Worm (Caenorhabditis elegans) whole organism, L2 larva: Measurements from ENCODE around the gene pfd-5.
A peak's percentile ranks its signal among the peaks of the same experiment; 100 is the strongest.

Experiments
- C34F6.9 ChIP-seq: fragments of 150-350 bp; optimal IDR thresholded peaks from 2 replicates; lab custom pipeline; 2014; ENCODE audit warnings: missing biosample characterization, missing genetic modification characterization
- F13H6.1 ChIP-seq: sonication (generic microtip); optimal IDR thresholded peaks from 2 replicates; lab custom pipeline; 2016; ENCODE audit warnings: missing genetic modification characterization, missing compliant biosample characterization
- ZK546.5 ChIP-seq: sonication (generic microtip); optimal IDR thresholded peaks from 2 replicates; lab custom pipeline; 2017; ENCODE audit warnings: missing biosample characterization, missing genetic modification characterization
- alr-1 ChIP-seq: fragments of 150-350 bp; optimal IDR thresholded peaks from 2 replicates; lab custom pipeline; 2014; ENCODE audit warnings: missing biosample characterization, missing genetic modification characterization
- aly-2 ChIP-seq: fragments of 150-350 bp; optimal IDR thresholded peaks from 2 replicates; lab custom pipeline; 2014; ENCODE audit warnings: missing biosample characterization, missing genetic modification characterization
- ama-1 ChIP-seq: fragments of 150-350 bp; optimal IDR thresholded peaks from 2 replicates; lab custom pipeline; 2018; ENCODE audit warnings: inconsistent platforms
- blmp-1 ChIP-seq: sonication (generic microtip); optimal IDR thresholded peaks from 2 replicates; lab custom pipeline; 2017; ENCODE audit warnings: missing genetic modification characterization, mild to moderate bottlenecking, missing compliant biosample characterization, antibody characterized with exemption, moderate library complexity; ENCODE audit not compliant: insufficient read depth
- ceh-16 ChIP-seq: fragments of 150-350 bp; optimal IDR thresholded peaks from 2 replicates; lab custom pipeline; 2014; ENCODE audit warnings: missing biosample characterization, missing genetic modification characterization
- ceh-82 ChIP-seq: fragments of 150-350 bp; optimal IDR thresholded peaks from 2 replicates; lab custom pipeline; 2014; ENCODE audit warnings: missing biosample characterization, missing genetic modification characterization
- crh-2 ChIP-seq: sonication (generic microtip); optimal IDR thresholded peaks from 2 replicates; lab custom pipeline; 2017; ENCODE audit warnings: missing biosample characterization, missing genetic modification characterization
- dmd-4 ChIP-seq: sonication (generic microtip); optimal IDR thresholded peaks from 2 replicates; lab custom pipeline; 2017; ENCODE audit warnings: missing biosample characterization, missing genetic modification characterization
- egl-27 ChIP-seq: sonication (generic microtip); optimal IDR thresholded peaks from 3 replicates; lab custom pipeline; 2017; ENCODE audit warnings: missing biosample characterization, missing genetic modification reagents, missing genetic modification characterization
- elt-1 ChIP-seq: fragments of 150-350 bp; optimal IDR thresholded peaks from 2 replicates; lab custom pipeline; 2014; ENCODE audit warnings: missing biosample characterization, missing genetic modification characterization
- elt-3 ChIP-seq: sonication (generic microtip); optimal IDR thresholded peaks from 2 replicates; lab custom pipeline; 2017; ENCODE audit warnings: missing biosample characterization, missing genetic modification characterization
- fos-1 ChIP-seq: fragments of 150-350 bp; optimal IDR thresholded peaks from 2 replicates; lab custom pipeline; 2014; ENCODE audit warnings: missing biosample characterization, missing genetic modification characterization
- lin-13 ChIP-seq: fragments of 150-350 bp; optimal IDR thresholded peaks from 2 replicates; lab custom pipeline; 2014; ENCODE audit warnings: missing biosample characterization, missing genetic modification reagents, missing genetic modification characterization
- lsy-2 ChIP-seq, 2 experiments: fragments of 150-350 bp in 1 of 2; sonication (generic microtip) in 1 of 2; optimal IDR thresholded peaks; 2 replicates each; lab custom pipeline; 2014 to 2017; ENCODE audit warnings: missing biosample characterization in 2 of 2, missing genetic modification characterization in 2 of 2
- mab-5 ChIP-seq: fragments of 150-350 bp; optimal IDR thresholded peaks from 2 replicates; lab custom pipeline; 2014; ENCODE audit warnings: missing biosample characterization, missing genetic modification characterization
- mbf-1 ChIP-seq: sonication (generic microtip); optimal IDR thresholded peaks from 2 replicates; lab custom pipeline; 2017; ENCODE audit warnings: missing biosample characterization, missing genetic modification characterization
- mdl-1 ChIP-seq, 2 experiments: fragments of 150-350 bp in 1 of 2; sonication (generic microtip) in 1 of 2; optimal IDR thresholded peaks; 2 replicates each; lab custom pipeline; 2017; ENCODE audit warnings: missing biosample characterization in 2 of 2, missing genetic modification characterization in 2 of 2
- nhr-10 ChIP-seq: sonication (generic microtip); optimal IDR thresholded peaks from 2 replicates; lab custom pipeline; 2017; ENCODE audit warnings: missing biosample characterization, missing genetic modification characterization
- nhr-11 ChIP-seq: fragments of 150-350 bp; optimal IDR thresholded peaks from 2 replicates; lab custom pipeline; 2014; ENCODE audit warnings: missing biosample characterization, missing genetic modification characterization
- nhr-12 ChIP-seq: fragments of 150-350 bp; optimal IDR thresholded peaks from 2 replicates; lab custom pipeline; 2014; ENCODE audit warnings: missing biosample characterization, missing genetic modification characterization
- nhr-21 ChIP-seq: fragments of 150-350 bp; optimal IDR thresholded peaks from 2 replicates; lab custom pipeline; 2014; ENCODE audit warnings: missing biosample characterization, missing genetic modification characterization
- nhr-237 ChIP-seq: fragments of 150-350 bp; optimal IDR thresholded peaks from 2 replicates; lab custom pipeline; 2014; ENCODE audit warnings: missing biosample characterization, missing genetic modification characterization
- nhr-25 ChIP-seq: fragments of 150-350 bp; sonication (generic microtip); optimal IDR thresholded peaks from 3 replicates; lab custom pipeline; 2014; ENCODE audit warnings: missing biosample characterization, missing genetic modification characterization
- sem-4 ChIP-seq: fragments of 150-350 bp; optimal IDR thresholded peaks from 2 replicates; lab custom pipeline; 2014; ENCODE audit warnings: missing biosample characterization, missing genetic modification reagents, missing genetic modification characterization
- sma-3 ChIP-seq: sonication (generic microtip); optimal IDR thresholded peaks from 2 replicates; lab custom pipeline; 2016; ENCODE audit warnings: missing genetic modification reagents, missing genetic modification characterization, missing compliant biosample characterization
- sma-9 ChIP-seq, 2 experiments: fragments of 150-350 bp in 1 of 2; sonication (generic microtip) in 1 of 2; optimal IDR thresholded peaks; 2 replicates each; lab custom pipeline; 2014 to 2016; ENCODE audit warnings: missing genetic modification characterization in 2 of 2, mild to moderate bottlenecking in 1 of 2, missing biosample characterization in 1 of 2, missing compliant biosample characterization in 1 of 2, missing genetic modification reagents in 1 of 2, moderate library complexity in 1 of 2
- unc-55 ChIP-seq: fragments of 150-350 bp; sonication (generic microtip); optimal IDR thresholded peaks from 3 replicates; lab custom pipeline; 2014; ENCODE audit warnings: missing biosample characterization, missing genetic modification reagents, missing genetic modification characterization
- unc-62 ChIP-seq: fragments of 150-350 bp; optimal IDR thresholded peaks from 2 replicates; lab custom pipeline; 2014; ENCODE audit warnings: missing biosample characterization, missing genetic modification reagents, missing genetic modification characterization
- ztf-4 ChIP-seq: fragments of 150-350 bp; optimal IDR thresholded peaks from 2 replicates; lab custom pipeline; 2014; ENCODE audit warnings: missing biosample characterization, missing genetic modification characterization

Gene pfd-5

DNA sequence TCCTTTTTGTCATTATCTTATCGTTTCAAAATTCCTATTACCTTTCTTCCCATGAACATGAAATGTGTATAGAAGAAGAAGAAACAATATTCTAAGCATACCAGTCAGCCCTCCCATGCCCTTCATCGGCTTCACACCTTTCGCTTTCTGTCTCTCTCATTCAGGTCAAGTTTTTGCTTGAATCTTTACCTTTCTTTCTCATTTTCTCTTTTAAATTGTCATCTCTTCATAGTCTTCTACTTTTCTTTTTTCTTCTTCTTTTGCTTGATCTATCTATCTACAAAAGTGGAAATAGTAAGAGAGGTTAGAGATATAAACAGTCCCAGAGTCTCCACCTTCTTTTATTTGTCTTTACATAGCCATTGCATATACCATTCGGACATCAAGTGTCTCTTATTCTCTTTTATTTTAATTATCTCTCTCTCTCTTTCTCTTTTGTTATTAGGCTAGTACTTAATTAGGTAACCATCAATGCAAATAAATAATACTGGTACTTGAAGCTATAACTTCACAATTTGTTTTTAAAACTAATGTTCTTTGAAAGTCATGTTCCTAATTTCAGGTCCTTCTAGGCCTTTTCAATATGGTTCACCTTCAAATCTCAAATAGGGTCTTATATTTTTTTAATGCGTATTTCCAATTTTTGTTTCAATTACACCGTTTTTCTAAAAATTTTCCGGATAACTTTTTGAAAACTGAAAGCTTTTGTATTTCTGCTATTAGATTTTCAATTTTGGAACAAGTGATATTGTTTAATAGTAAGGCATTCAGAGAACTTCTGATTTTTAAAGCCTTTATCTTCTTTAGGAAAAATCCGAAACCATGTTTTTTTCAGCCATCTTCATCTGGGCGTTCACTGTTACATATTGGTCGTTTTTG is 2.9 kb upstream of the pfd-5 start, which contains the start of gene dpy-31:
Gene dpy-31 (plus strand): TSS at position 829 of the 879 bp plus-strand sequence.
- TF ChIP-seq ceh-16 (peak; percentile 22), ztf-4 (tag; lab: Kevin White, UChicago) (no peak), sem-4 (tag; lab: Kevin White, UChicago) (no peak), lsy-2 (tag; optimal IDR thresholded peaks at IDR 0.05; lab: Kevin White, UChicago) (peak in 1 of 2 experiments; percentile 37), elt-1 (tag; lab: Kevin White, UChicago) (no peak), egl-27 (tag; lab: Kevin White, UChicago) (peak; percentile 88), nhr-11 (tag; lab: Kevin White, UChicago) (no peak), crh-2 (tag; lab: Kevin White, UChicago) (peak; percentile 39), lin-13 (GFP tag; lab: Kevin White, UChicago) (no peak), nhr-25 (peak; percentile 90), fos-1 (peak; percentile 27), nhr-10 (tag; lab: Kevin White, UChicago) (no peak), mbf-1 (no peak), nhr-12 (tag; lab: Kevin White, UChicago) (no peak), ceh-82 (no peak), nhr-21 (tag; lab: Kevin White, UChicago) (peak; percentile 64), F13H6.1 (no peak), mab-5 (no peak), ZK546.5 (no peak), alr-1 (tag; lab: Kevin White, UChicago) (no peak), blmp-1 (peak; percentile 99), sma-9 (GFP tag; optimal IDR thresholded peaks at IDR 0.05; lab: Kevin White, UChicago) (peak; percentile 57), sma-9 (tag; optimal IDR thresholded peaks at IDR 0.05; lab: Kevin White, UChicago) (no peak), sma-3 (peak; percentile 33), elt-3 (tag; lab: Kevin White, UChicago) (no peak)

DNA sequence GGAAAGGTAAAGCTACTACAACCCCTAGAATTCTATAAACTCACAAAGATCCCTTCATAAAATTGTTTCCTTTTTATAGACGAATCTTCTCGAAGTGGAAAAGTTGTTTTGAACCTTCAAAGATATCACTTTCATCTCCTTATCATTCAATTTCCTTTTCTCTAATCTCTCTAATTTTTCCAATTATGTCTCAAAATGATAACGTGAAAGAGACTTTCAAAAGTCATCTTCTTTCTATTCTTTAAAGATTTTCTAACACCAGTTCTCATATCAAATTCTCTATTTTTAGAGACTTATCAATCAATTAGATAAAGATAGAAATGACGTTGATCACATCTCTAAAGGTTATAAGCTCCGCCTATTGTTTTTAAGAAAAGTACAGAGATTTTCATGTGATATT is 783 bp upstream of the pfd-5 start:
- no peak for TF ChIP-seq mab-5
- peak; percentile 70 for TF ChIP-seq nhr-25
- TF ChIP-seq elt-3 (tag; lab: Kevin White, UChicago), result no peak
- peak in 1 of 2 experiments; percentile 2 for TF ChIP-seq mdl-1 (tag; optimal IDR thresholded peaks at IDR 0.05; lab: Kevin White, UChicago)
- no peak for TF ChIP-seq ama-1
- peak; percentile 3 for TF ChIP-seq lin-13 (GFP tag; lab: Kevin White, UChicago)
- peak; percentile 16 for TF ChIP-seq egl-27 (tag; lab: Kevin White, UChicago)
- TF ChIP-seq nhr-21 (tag; lab: Kevin White, UChicago), result peak; percentile 64
- no peak for TF ChIP-seq ceh-82
- TF ChIP-seq sma-3, result peak; percentile 14
- peak in 1 of 2 experiments; percentile 4 for TF ChIP-seq lsy-2 (tag; optimal IDR thresholded peaks at IDR 0.05; lab: Kevin White, UChicago)
- no peak for TF ChIP-seq dmd-4
- TF ChIP-seq blmp-1, result peak; percentile 93
- TF ChIP-seq aly-2 (tag; lab: Kevin White, UChicago), result no peak
- no peak for TF ChIP-seq sma-9 (GFP tag; optimal IDR thresholded peaks at IDR 0.05; lab: Kevin White, UChicago)
- no peak for TF ChIP-seq sma-9 (tag; optimal IDR thresholded peaks at IDR 0.05; lab: Kevin White, UChicago)
- TF ChIP-seq, all 48 proteins: peak for 8

DNA sequence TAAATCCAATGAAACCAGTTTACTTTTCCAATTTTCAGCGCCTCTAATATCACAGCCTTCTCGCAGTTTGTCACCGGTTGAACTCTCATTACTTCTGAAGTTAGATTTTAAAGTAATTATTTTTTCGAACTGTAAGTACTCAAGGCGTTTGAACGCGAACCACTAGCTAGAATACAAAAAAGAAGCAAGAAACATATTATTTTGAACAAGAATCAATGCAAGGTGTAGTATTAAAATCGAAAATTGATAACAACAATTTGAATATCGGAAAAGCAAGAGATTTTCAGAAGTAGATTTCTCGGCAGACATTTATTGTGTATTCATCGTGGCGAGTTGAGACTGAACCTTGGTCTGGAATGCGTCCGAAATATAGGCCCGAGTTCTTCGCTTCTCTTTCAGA is 711 bp downstream of the pfd-5 start, which contains the start of gene exos-9:
Gene exos-9 (minus strand): TSS at position 101 of the 400 bp plus-strand sequence.
- TF ChIP-seq unc-62 (GFP tag; lab: Kevin White, UChicago) (no peak), ama-1 (peak; percentile 8), nhr-237 (tag; lab: Kevin White, UChicago) (no peak)

DNA sequence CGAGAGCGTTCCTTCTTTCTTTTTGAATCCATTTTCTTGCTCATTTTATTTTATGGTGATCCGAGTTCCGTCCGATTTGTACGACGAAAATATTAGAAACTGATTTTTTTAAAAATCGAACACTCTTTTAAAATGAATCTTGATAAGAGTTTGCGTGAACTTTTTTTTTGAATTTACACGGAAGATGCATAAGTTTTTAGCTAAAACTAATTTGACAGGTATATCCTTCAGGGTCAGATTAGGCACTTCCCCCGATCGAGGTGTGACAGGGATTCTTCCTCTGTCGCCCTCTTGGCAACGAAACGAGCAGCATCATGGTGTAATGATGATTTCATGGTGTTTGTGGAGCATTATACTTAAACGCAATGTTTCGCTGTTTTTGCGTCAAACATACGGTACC is 3.4 kb downstream of the pfd-5 start, which contains the start of gene F37C12.18:
Gene F37C12.18 (minus strand): TSS at position 101 of the 400 bp plus-strand sequence.
- TF ChIP-seq elt-3 (tag; lab: Kevin White, UChicago) (no peak), unc-55 (GFP tag; lab: Kevin White, UChicago) (no peak), egl-27 (tag; lab: Kevin White, UChicago) (no peak), mab-5 (no peak), C34F6.9 (tag; lab: Kevin White, UChicago) (no peak)
- TF ChIP-seq, all 48 proteins: peak for 0
